Worm (Caenorhabditis elegans) whole organism, L4/young adult: ENCODE results near the gene bud-13.

Experiments
- W03F9.2 ChIP-seq: fragments of 150-350 bp; optimal IDR thresholded peaks from 2 replicates; lab custom pipeline; 2014; ENCODE audit warnings: missing biosample characterization, missing genetic modification characterization
- dao-5 ChIP-seq: sonication (generic microtip); optimal IDR thresholded peaks from 2 replicates; lab custom pipeline; 2016; ENCODE audit warnings: missing genotype, missing genetic modification characterization, moderate library complexity, missing compliant biosample characterization
- him-1 ChIP-seq: sonication (generic microtip); optimal IDR thresholded peaks from 2 replicates; lab custom pipeline; 2016; ENCODE audit warnings: missing genotype, missing genetic modification reagents, missing genetic modification characterization, missing compliant biosample characterization

Gene bud-13

ce11 chrIII:8973163-8973562, 5.6 kb upstream of the bud-13 start:
- TF ChIP-seq him-1 (tag; lab: Kevin White, UChicago) (peak; percentile 21), W03F9.2 (tag; lab: Kevin White, UChicago) (no peak), dao-5 (tag; lab: Kevin White, UChicago) (no peak)

- TF ChIP-seq dao-5 (tag; lab: Kevin White, UChicago) (no peak), W03F9.2 (tag; lab: Kevin White, UChicago) (peak; percentile 79)
Observed at ce11 chrIII:8971255-8972020, 3.9 kb upstream of the bud-13 start, which contains the start of the genes eif-3.D and R08D7.4. eif-3.D (minus strand) TSS chrIII:8971578. R08D7.4 (plus strand) TSS chrIII:8971892.

- TF ChIP-seq him-1 (tag; lab: Kevin White, UChicago): no peak
Observed at ce11 chrIII:8964684-8965283, 2.7 kb downstream of the bud-13 start.

ce11 chrIII:8962475-8962874, 5.1 kb downstream of the bud-13 start:
- TF ChIP-seq him-1 (tag; lab: Kevin White, UChicago) (no peak), W03F9.2 (tag; lab: Kevin White, UChicago) (no peak), dao-5 (tag; lab: Kevin White, UChicago) (no peak)

- TF ChIP-seq him-1 (tag; lab: Kevin White, UChicago) (no peak), W03F9.2 (tag; lab: Kevin White, UChicago) (no peak), dao-5 (tag; lab: Kevin White, UChicago) (no peak)
Observed at ce11 chrIII:8961993-8962392, 5.5 kb downstream of the bud-13 start, which contains the start of gene grl-25. grl-25 (plus strand) TSS chrIII:8962293.

ce11 chrIII:8960664-8961063, 6.9 kb downstream of the bud-13 start, which contains the start of gene ZK643.6:
ZK643.6 (minus strand) TSS chrIII:8960764.
- no peak for TF ChIP-seq W03F9.2 (tag; lab: Kevin White, UChicago)
- TF ChIP-seq dao-5 (tag; lab: Kevin White, UChicago): no peak
- no peak for TF ChIP-seq him-1 (tag; lab: Kevin White, UChicago)

- peak; percentile 82 for TF ChIP-seq W03F9.2 (tag; lab: Kevin White, UChicago)
- no peak for TF ChIP-seq him-1 (tag; lab: Kevin White, UChicago)
Observed at ce11 chrIII:8956146-8956646, 11.3 kb downstream of the bud-13 start, which contains the start of the genes ZK643.5 and ZK643.2. ZK643.5 (minus strand) TSS chrIII:8956196. ZK643.2 (plus strand) TSS chrIII:8956540.

- TF ChIP-seq W03F9.2 (tag; lab: Kevin White, UChicago) (no peak), him-1 (tag; lab: Kevin White, UChicago) (no peak), dao-5 (tag; lab: Kevin White, UChicago) (no peak)
Observed at ce11 chrIII:8955536-8955935, 12.0 kb downstream of the bud-13 start.

ce11 chrIII:8949147-8949546, 18.4 kb downstream of the bud-13 start:
- TF ChIP-seq dao-5 (tag; lab: Kevin White, UChicago): no peak
- TF ChIP-seq W03F9.2 (tag; lab: Kevin White, UChicago): no peak
- TF ChIP-seq him-1 (tag; lab: Kevin White, UChicago): no peak

- no peak for TF ChIP-seq W03F9.2 (tag; lab: Kevin White, UChicago)
- TF ChIP-seq dao-5 (tag; lab: Kevin White, UChicago): no peak
- TF ChIP-seq him-1 (tag; lab: Kevin White, UChicago): no peak
Observed at ce11 chrIII:8946285-8946684, 21.2 kb downstream of the bud-13 start.

ce11 chrIII:8944357-8944756, 23.2 kb downstream of the bud-13 start, which contains the start of gene dhrr-1:
dhrr-1 (plus strand) TSS chrIII:8944657.
- TF ChIP-seq him-1 (tag; lab: Kevin White, UChicago) (no peak), W03F9.2 (tag; lab: Kevin White, UChicago) (no peak)

ce11 chrIII:8937571-8937970, 30.0 kb downstream of the bud-13 start:
- TF ChIP-seq him-1 (tag; lab: Kevin White, UChicago) (peak; percentile 92), dao-5 (tag; lab: Kevin White, UChicago) (peak; percentile 4), W03F9.2 (tag; lab: Kevin White, UChicago) (peak; percentile 31)

ce11 chrIII:8934378-8934777, 33.1 kb downstream of the bud-13 start:
- TF ChIP-seq dao-5 (tag; lab: Kevin White, UChicago) (no peak), him-1 (tag; lab: Kevin White, UChicago) (no peak), W03F9.2 (tag; lab: Kevin White, UChicago) (no peak)
